Fruit fly (Drosophila melanogaster): Measurements from ENCODE around the gene CAH8.

Gene CAH8

DNA sequence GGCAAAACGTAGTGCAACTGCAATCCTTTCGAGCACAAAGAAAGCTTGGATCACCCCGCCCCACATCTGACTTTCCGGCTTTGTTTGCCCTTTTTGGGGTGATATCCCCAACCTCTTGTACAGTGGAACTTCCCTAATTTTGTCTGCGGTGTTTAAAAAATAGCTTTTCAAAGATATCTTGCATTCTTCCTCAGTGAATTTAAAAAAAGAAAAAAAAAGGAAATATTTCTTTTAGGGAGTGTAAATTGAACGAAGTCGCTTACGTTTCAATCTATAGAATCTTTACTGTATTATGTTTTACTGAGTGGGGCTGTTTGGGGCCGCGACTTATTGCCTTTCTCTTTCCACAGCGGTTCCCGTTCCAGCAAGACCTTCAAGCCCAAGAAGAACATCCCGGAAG lies 32.1 kb upstream of the CAH8 start (continued):
- TF ChIP-seq CG3065 (GFP tag; optimal IDR thresholded peaks at IDR 0.05) (no peak), CG5180 (GFP tag; optimal IDR thresholded peaks at IDR 0.05) (no peak), CG7372 (GFP tag; IDR thresholded peaks at IDR 0.05) (peak; percentile 72), kay (GFP tag; optimal IDR thresholded peaks at IDR 0.05) (peak; percentile 26), CG17361 (GFP tag; IDR thresholded peaks at IDR 0.05) (peak; percentile 47; the same call in 1 of the 3 replicates), CG34376 (GFP tag; optimal IDR thresholded peaks at IDR 0.05) (no peak), CG9797 (GFP tag; optimal IDR thresholded peaks at IDR 0.05) (no peak), odd (GFP tag; optimal IDR thresholded peaks at IDR 0.05) (no peak), ems (GFP tag; optimal IDR thresholded peaks at IDR 0.05) (no peak), Pdp1 (GFP tag; optimal IDR thresholded peaks at IDR 0.05) (peak; percentile 67 to 75), sug (tag; optimal IDR thresholded peaks at IDR 0.05) (peak; percentile 26), Deaf1 (tag; optimal IDR thresholded peaks at IDR 0.05) (no peak), CG8281 (tag; optimal IDR thresholded peaks at IDR 0.05) (no peak), tin (GFP tag; optimal IDR thresholded peaks at IDR 0.05) (peak; percentile 59), lab (GFP tag; optimal IDR thresholded peaks at IDR 0.05) (no peak), CG30403 (GFP tag; optimal IDR thresholded peaks at IDR 0.05) (peak; percentile 62), Hr3 (GFP tag; optimal IDR thresholded peaks at IDR 0.05) (peak; percentile 41), CG17186 (GFP tag; optimal IDR thresholded peaks at IDR 0.05) (no peak), Awh (GFP tag; IDR thresholded peaks at IDR 0.05) (0 out of 2 replicates have a peak, but pooled peaks have one; percentile 50), CG43689 (GFP tag; IDR thresholded peaks at IDR 0.05) (no peak), Atf3 (GFP tag; optimal IDR thresholded peaks at IDR 0.05) (no peak), NC2α (GFP tag; optimal IDR thresholded peaks at IDR 0.05) (no peak), Kr (GFP tag; optimal IDR thresholded peaks at IDR 0.05) (no peak), CG7786 (GFP tag; optimal IDR thresholded peaks at IDR 0.05) (peak; percentile 52), wek (GFP tag; optimal IDR thresholded peaks at IDR 0.05) (no peak), cg (GFP tag; optimal IDR thresholded peaks at IDR 0.05) (no peak), ERR (GFP tag; optimal IDR thresholded peaks at IDR 0.05) (peak; percentile 48), Eip74EF (GFP tag; optimal IDR thresholded peaks at IDR 0.05) (peak in 1 of 2 experiments; percentile 40), CG1603 (tag; optimal IDR thresholded peaks at IDR 0.05) (no peak), br (optimal IDR thresholded peaks at IDR 0.05) (no peak), wdn (GFP tag; IDR thresholded peaks at IDR 0.05) (peak; percentile 73; the same call in 1 of the 2 replicates), CG32767 (GFP tag; IDR thresholded peaks at IDR 0.05) (peak; percentile 60; the same call in 1 of the 2 replicates), bigmax (GFP tag; optimal IDR thresholded peaks at IDR 0.05) (no peak), D19B (GFP tag; optimal IDR thresholded peaks at IDR 0.05) (no peak), CG9727 (GFP tag; optimal IDR thresholded peaks at IDR 0.05) (peak; percentile 59), Spps (tag; optimal IDR thresholded peaks at IDR 0.05) (no peak), mld (GFP tag; IDR thresholded peaks at IDR 0.05; ENCODE audit: partially characterized antibody) (no peak), Hmx (GFP tag; optimal IDR thresholded peaks at IDR 0.05) (no peak), pum (GFP tag; optimal IDR thresholded peaks at IDR 0.05) (peak; percentile 26), Hmr (GFP tag; optimal IDR thresholded peaks at IDR 0.05) (peak; percentile 56), Optix (GFP tag; IDR thresholded peaks at IDR 0.05) (no peak), CG10209 (GFP tag; optimal IDR thresholded peaks at IDR 0.05) (peak; percentile 33), Sry-δ (GFP tag; optimal IDR thresholded peaks at IDR 0.05) (no peak), abd-A (tag; optimal IDR thresholded peaks at IDR 0.05) (no peak), ttk (GFP tag; IDR thresholded peaks at IDR 0.05) (peak; percentile 71), CG7271 (tag; optimal IDR thresholded peaks at IDR 0.05) (no peak), CG2875 (GFP tag; optimal IDR thresholded peaks at IDR 0.05) (no peak), dati (GFP tag; IDR thresholded peaks at IDR 0.05) (peak; percentile 39; the same call in 1 of the 2 replicates), tna (GFP tag; IDR thresholded peaks at IDR 0.05; ENCODE audit: partially characterized antibody) (no peak), Fer3 (tag; optimal IDR thresholded peaks at IDR 0.05) (peak; percentile 69), CG16813 (GFP tag; IDR thresholded peaks at IDR 0.05; ENCODE audit: partially characterized antibody) (no peak)

All from whole organism, embryonic.